Worm (Caenorhabditis elegans): Measurements from ENCODE around the gene srw-145.

ce11 chrV:13949010-13949409 lies 12.1 kb downstream of the srw-145 start, which contains the start of gene R10D12.6:
- TF ChIP-seq F10B5.3 (tag; optimal IDR thresholded peaks at IDR 0.05) (no peak), unc-62 (GFP tag; optimal IDR thresholded peaks at IDR 0.05 in 1 of 2) (no peak), unc-62 (tag; optimal IDR thresholded peaks at IDR 0.05) (no peak), aly-2 (tag; optimal IDR thresholded peaks at IDR 0.05) (no peak), fos-1 (tag; optimal IDR thresholded peaks at IDR 0.05) (no peak), egl-27 (tag; optimal IDR thresholded peaks at IDR 0.05) (no peak), hlh-30 (tag; optimal IDR thresholded peaks at IDR 0.05; ENCODE audit: insufficient read depth) (no peak), mep-1 (tag; optimal IDR thresholded peaks at IDR 0.05) (no peak)
